Fruit fly (Drosophila melanogaster) whole organism, adult: ENCODE data around the gene wds.

Experiments
- CG11617 ChIP-seq: fragments of 200-800 bp; sonication (Bioruptor generic); optimal IDR thresholded peaks from 2 replicates; lab custom pipeline; 2017; ENCODE audit warnings: mild to moderate bottlenecking, missing biosample characterization, missing genetic modification reagents, missing genetic modification characterization
- CG12768 ChIP-seq: fragments of 200-800 bp; sonication (Bioruptor generic); optimal IDR thresholded peaks from 2 replicates; lab custom pipeline; 2017; ENCODE audit warnings: missing biosample characterization, missing genetic modification characterization, mild to moderate bottlenecking, moderate library complexity, missing genetic modification reagents
- CG14711 ChIP-seq: fragments of 200-800 bp; sonication (Bioruptor generic); optimal IDR thresholded peaks from 2 replicates; lab custom pipeline; 2018; ENCODE audit warnings: missing biosample characterization, mild to moderate bottlenecking, missing genetic modification characterization, moderate library complexity
- CG1620 ChIP-seq: fragments of 200-800 bp; sonication (Bioruptor generic); optimal IDR thresholded peaks from 2 replicates; lab custom pipeline; 2016; ENCODE audit warnings: missing biosample characterization, missing genetic modification characterization
- CG33017 ChIP-seq: fragments of 200-800 bp; sonication (Bioruptor generic); optimal IDR thresholded peaks from 2 replicates; lab custom pipeline; 2018; ENCODE audit warnings: missing biosample characterization, mild to moderate bottlenecking, missing genetic modification characterization, moderate library complexity
- CG5204 ChIP-seq: fragments of 200-800 bp; sonication (Bioruptor generic); optimal IDR thresholded peaks from 2 replicates; lab custom pipeline; 2016; ENCODE audit warnings: missing biosample characterization, missing genetic modification characterization
- CG7045 ChIP-seq: fragments of 200-800 bp; sonication (Bioruptor generic); optimal IDR thresholded peaks from 2 replicates; lab custom pipeline; 2017; ENCODE audit warnings: missing biosample characterization, mild to moderate bottlenecking, missing genetic modification characterization
- CG7101 ChIP-seq: fragments of 200-800 bp; sonication (Bioruptor generic); optimal IDR thresholded peaks from 2 replicates; lab custom pipeline; 2018; ENCODE audit warnings: missing biosample characterization, mild to moderate bottlenecking, missing genetic modification characterization, moderate library complexity
- Clk ChIP-seq: fragments of 200-800 bp; sonication (Bioruptor generic); optimal IDR thresholded peaks from 2 replicates; lab custom pipeline; 2017; ENCODE audit warnings: missing biosample characterization, missing genetic modification characterization
- Crg-1 ChIP-seq: fragments of 200-800 bp; sonication (Bioruptor generic); optimal IDR thresholded peaks from 2 replicates; lab custom pipeline; 2016; ENCODE audit warnings: missing biosample characterization, missing genetic modification characterization
- Hr96 ChIP-seq: fragments of 200-800 bp; sonication (Bioruptor generic); optimal IDR thresholded peaks from 2 replicates; lab custom pipeline; 2016; ENCODE audit warnings: missing biosample characterization, missing genetic modification characterization
- Mnt ChIP-seq: fragments of 200-800 bp; sonication (Bioruptor generic); optimal IDR thresholded peaks from 2 replicates; lab custom pipeline; 2016; ENCODE audit warnings: missing biosample characterization, mild to moderate bottlenecking, missing genetic modification characterization
- bab1 ChIP-seq: fragments of 200-800 bp; sonication (Bioruptor generic); optimal IDR thresholded peaks from 3 replicates; lab custom pipeline; 2019; ENCODE audit warnings: missing biosample characterization, mild to moderate bottlenecking, missing genetic modification characterization, moderate library complexity
- cic ChIP-seq: fragments of 200-800 bp; sonication (Bioruptor generic); optimal IDR thresholded peaks from 2 replicates; lab custom pipeline; 2017; ENCODE audit warnings: missing biosample characterization, mild to moderate bottlenecking, missing genetic modification characterization, moderate library complexity
- cnc ChIP-seq, 2 experiments: fragments of >200 bp; optimal IDR thresholded peaks; 2 replicates each; lab custom pipeline; 2017
- kay ChIP-seq: fragments of 200-800 bp; sonication (Bioruptor generic); peaks from one replicate; lab custom pipeline; 2016; ENCODE audit warnings: missing biosample characterization, missing genetic modification characterization, borderline replicate concordance
- ovo ChIP-seq: fragments of 200-800 bp; sonication (Bioruptor generic); optimal IDR thresholded peaks from 2 replicates; lab custom pipeline; 2016; ENCODE audit warnings: missing biosample characterization, missing genetic modification characterization
- pad ChIP-seq: fragments of 200-800 bp; sonication (Bioruptor generic); optimal IDR thresholded peaks from 3 replicates; lab custom pipeline; 2017; ENCODE audit warnings: missing biosample characterization, missing genetic modification characterization, mild to moderate bottlenecking, moderate library complexity, missing genetic modification reagents
- tj ChIP-seq: fragments of 200-800 bp; sonication (Bioruptor generic); optimal IDR thresholded peaks from 3 replicates; lab custom pipeline; 2017; ENCODE audit warnings: missing biosample characterization, mild to moderate bottlenecking, missing genetic modification characterization, moderate library complexity
- toe ChIP-seq: fragments of 200-800 bp; sonication (Bioruptor generic); optimal IDR thresholded peaks from 2 replicates; lab custom pipeline; 2016; ENCODE audit warnings: missing biosample characterization, missing genetic modification characterization

wds gene

DNA sequence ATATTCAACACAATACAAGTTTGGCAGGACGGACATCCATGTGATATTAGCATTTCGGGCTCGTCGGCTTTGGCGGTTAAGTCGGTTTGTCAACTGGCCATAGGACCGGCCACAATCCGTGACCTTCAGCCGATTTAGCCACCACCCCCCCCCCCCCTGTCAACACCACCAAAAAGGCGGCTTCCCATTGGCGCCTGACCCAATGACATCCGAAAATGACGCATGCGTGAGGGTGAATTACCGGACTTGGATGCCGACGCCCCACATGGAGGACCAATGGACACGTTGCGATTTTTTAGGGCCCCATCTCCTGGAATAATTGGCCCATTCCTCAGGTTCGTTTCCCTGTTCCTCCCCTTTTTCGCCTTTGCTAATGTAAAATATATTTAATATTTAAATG is 39.5 kb upstream of the wds start:
- no peak for TF ChIP-seq kay
- no peak for TF ChIP-seq tj (GFP tag; lab: Kevin White, UChicago)

DNA sequence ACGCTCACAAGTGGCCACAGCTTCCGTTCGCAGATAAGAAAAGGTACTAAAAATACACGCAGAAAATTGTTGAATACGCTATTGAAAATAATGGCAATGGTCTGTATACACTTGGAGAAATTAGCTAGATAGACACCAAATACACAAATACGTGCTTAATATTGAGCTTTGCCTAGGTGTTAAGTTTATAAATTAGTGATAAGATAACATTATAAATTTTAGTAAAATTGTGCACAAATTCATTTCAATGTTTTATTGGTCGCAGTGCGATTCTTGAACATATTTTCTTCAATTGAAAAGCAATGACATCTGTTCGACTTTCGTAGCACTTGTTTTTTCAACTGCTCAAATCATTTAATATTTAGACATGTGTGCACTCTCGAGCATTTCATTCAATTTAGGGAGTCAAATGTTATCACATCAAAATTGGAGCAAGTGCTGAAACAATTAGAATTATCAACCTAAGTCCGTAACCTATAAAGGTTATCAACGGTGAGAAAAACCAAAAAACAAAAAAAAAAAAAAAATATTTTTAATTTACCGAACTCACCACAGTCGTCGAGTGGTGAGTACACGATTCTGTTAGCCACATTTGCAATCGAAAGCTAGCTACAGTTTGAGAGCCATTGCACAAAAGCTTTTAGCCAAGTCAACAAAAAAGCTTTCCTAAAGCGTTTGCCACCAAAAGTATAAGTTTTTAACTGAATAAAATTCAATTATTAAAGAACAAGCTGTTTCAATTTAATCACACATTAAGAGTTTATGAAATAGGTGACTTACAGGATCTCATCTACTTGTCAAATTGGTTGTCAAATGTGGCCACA is 38.9 kb upstream of the wds start:
- TF ChIP-seq toe (no peak), tj (GFP tag; lab: Kevin White, UChicago) (no peak), kay (peak; percentile 19)

DNA sequence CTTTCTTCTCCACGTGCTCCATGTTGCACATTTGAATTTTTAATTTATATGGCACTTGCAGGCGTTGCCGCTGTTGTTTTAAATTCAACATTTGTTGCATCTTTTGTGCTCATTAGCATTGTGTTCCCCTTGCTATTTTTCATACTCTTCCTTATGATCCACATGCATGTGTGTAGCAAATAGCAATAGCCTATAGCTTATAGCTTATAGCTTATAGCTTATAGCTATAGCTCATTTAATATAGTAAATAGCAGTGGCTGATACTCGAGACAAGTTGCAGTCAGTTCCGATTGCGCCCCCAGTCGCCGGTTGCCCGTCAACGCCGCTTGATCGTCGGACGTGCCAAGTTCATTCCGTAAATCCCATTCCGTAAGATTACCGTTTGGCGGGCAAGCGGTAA is 33.9 kb upstream of the wds start, which contains the start of gene Pdfr:
TSS of gene Pdfr (plus strand) at position 301 of the 400 bp plus-strand sequence.
- TF ChIP-seq cic (GFP tag; lab: Kevin White, UChicago) (peak; percentile 8), CG7101 (tag; lab: Kevin White, UChicago) (no peak), pad (GFP tag; lab: Kevin White, UChicago) (peak; percentile 73)

DNA sequence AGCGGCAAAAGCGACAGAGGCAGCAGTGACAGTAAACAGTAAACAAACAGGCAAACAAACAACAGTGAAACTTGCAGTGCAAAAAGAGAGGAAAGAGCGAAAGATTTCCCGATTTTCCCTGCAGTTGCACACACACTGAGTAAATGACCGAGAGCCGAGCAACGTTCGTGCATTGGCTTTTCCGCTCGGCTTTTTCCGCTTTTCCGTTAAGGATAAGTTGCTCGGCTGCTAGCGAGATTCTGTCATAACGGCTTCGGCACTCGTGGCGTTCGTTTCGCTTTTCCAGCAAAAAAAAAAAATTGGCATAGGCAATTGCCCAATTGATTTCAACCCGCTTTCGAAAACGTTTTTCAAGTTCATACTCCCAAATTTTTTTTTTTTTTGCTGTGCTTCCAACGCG is 31.9 kb upstream of the wds start:
- TF ChIP-seq ovo (GFP tag; lab: Kevin White, UChicago) (no peak), CG33017 (tag; lab: Kevin White, UChicago) (no peak), CG14711 (tag; lab: Kevin White, UChicago) (no peak), pad (GFP tag; lab: Kevin White, UChicago) (no peak), toe (no peak), CG7045 (GFP tag; lab: Kevin White, UChicago) (no peak), CG11617 (GFP tag; lab: Kevin White, UChicago) (no peak), Clk (GFP tag; lab: Kevin White, UChicago) (no peak), CG12768 (GFP tag; lab: Kevin White, UChicago) (no peak), CG5204 (GFP tag; lab: Kevin White, UChicago) (no peak), Crg-1 (GFP tag; lab: Kevin White, UChicago) (no peak), cnc (optimal IDR thresholded peaks at IDR 0.05; lab: Kevin White, UChicago) (no peak), cic (GFP tag; lab: Kevin White, UChicago) (no peak), Mnt (GFP tag; lab: Kevin White, UChicago) (no peak), tj (GFP tag; lab: Kevin White, UChicago) (no peak), Hr96 (no peak), kay (no peak), bab1 (GFP tag; lab: Kevin White, UChicago) (no peak), CG1620 (no peak), CG7101 (tag; lab: Kevin White, UChicago) (no peak)

DNA sequence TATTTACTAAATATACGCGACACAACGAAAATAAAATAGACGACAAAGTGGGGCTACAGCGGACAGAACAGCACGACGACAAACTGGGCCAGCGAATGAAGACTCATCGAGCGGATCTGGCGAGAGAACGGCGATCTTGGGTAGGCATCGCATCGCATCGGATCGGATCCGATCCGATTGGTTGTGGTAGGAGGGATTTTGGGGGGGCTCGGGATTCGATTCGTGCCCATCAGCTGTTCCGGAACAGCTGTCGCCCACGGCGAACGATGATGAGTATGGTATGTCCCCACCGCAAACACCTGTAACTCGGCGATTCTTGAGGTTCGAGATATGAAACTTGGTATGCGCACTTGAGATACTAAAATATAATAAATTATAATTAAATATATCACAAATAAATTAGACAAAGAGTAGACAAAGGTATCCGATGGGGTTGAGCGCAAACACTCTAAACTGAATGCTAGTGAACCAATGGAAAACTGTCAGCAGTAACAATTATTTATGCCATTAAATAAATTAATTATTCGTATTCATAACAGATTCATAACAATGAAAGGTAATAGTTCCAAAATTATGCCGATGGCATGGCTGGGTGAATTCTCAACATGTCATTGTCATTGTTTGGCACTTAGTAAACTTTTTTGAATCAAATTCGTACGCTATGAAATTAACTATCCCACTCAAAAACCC is 5.3 kb upstream of the wds start, which contains the start of the genes Vha36-3 and AANATL7:
TSS of gene Vha36-3 (minus strand) at position 242 of the 690 bp plus-strand sequence.
TSS of gene AANATL7 (plus strand) at position 640 of the 690 bp plus-strand sequence.
- no peak for TF ChIP-seq Mnt (GFP tag; lab: Kevin White, UChicago)
- no peak for TF ChIP-seq Crg-1 (GFP tag; lab: Kevin White, UChicago)
- no peak for TF ChIP-seq CG7101 (tag; lab: Kevin White, UChicago)
- no peak for TF ChIP-seq Hr96
- no peak for TF ChIP-seq kay
- TF ChIP-seq CG12768 (GFP tag; lab: Kevin White, UChicago): no peak
- TF ChIP-seq bab1 (GFP tag; lab: Kevin White, UChicago): no peak
- TF ChIP-seq cic (GFP tag; lab: Kevin White, UChicago): no peak
- no peak for TF ChIP-seq CG11617 (GFP tag; lab: Kevin White, UChicago)

DNA sequence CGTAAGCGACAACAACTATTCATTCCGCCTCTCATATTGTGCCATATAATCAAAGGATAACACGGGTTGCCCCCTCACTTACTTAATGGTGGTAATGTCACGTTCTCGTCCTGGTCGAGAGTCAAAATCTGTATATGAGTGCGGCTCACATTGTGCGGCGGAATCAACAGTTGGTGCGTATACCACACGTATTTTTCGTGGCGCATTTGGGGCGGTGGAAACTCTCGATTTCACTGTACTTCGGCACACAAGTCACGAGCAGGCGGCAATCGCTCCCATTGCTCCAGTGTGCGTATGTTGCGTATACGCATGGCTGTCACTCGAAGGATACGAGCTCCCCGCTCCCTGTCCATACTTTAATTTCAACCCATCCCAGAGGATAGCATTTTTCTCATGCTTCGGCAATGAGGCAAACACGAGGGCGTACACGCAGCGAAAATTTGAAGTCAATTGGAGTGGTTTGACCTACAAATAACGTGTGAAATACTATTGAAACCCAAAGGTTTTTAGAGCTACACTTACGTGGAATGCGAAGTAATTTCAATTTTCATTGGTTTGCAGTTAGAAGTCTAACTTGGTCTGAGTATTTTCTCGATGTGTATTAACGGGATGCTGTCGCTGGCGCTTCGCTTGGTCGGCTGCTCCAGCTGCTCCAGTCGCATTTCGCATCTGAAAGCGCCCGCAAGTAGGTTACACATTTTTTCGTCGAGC is 3.8 kb upstream of the wds start:
- TF ChIP-seq tj (GFP tag; lab: Kevin White, UChicago) (no peak), bab1 (GFP tag; lab: Kevin White, UChicago) (no peak), CG33017 (tag; lab: Kevin White, UChicago) (no peak), toe (peak; percentile 33), CG7101 (tag; lab: Kevin White, UChicago) (no peak), kay (no peak), CG11617 (GFP tag; lab: Kevin White, UChicago) (no peak), CG5204 (GFP tag; lab: Kevin White, UChicago) (peak; percentile 37), CG7045 (GFP tag; lab: Kevin White, UChicago) (no peak), CG12768 (GFP tag; lab: Kevin White, UChicago) (no peak)
